Worm (Caenorhabditis elegans) whole organism, L2 larva: Measurements from ENCODE around the gene ugt-6.
A peak's percentile ranks its signal among the peaks of the same experiment; 100 is the strongest.

Experiments used
- F13H6.1 ChIP-seq: sonication (generic microtip); optimal IDR thresholded peaks from 2 replicates; lab custom pipeline; 2016; ENCODE audit warnings: missing genetic modification characterization, missing compliant biosample characterization
- ZK546.5 ChIP-seq: sonication (generic microtip); optimal IDR thresholded peaks from 2 replicates; lab custom pipeline; 2017; ENCODE audit warnings: missing biosample characterization, missing genetic modification characterization
- alr-1 ChIP-seq: fragments of 150-350 bp; optimal IDR thresholded peaks from 2 replicates; lab custom pipeline; 2014; ENCODE audit warnings: missing biosample characterization, missing genetic modification characterization
- aly-2 ChIP-seq: fragments of 150-350 bp; optimal IDR thresholded peaks from 2 replicates; lab custom pipeline; 2014; ENCODE audit warnings: missing biosample characterization, missing genetic modification characterization
- ama-1 ChIP-seq: fragments of 150-350 bp; optimal IDR thresholded peaks from 2 replicates; lab custom pipeline; 2018; ENCODE audit warnings: inconsistent platforms
- ceh-82 ChIP-seq: fragments of 150-350 bp; optimal IDR thresholded peaks from 2 replicates; lab custom pipeline; 2014; ENCODE audit warnings: missing biosample characterization, missing genetic modification characterization
- crh-2 ChIP-seq: sonication (generic microtip); optimal IDR thresholded peaks from 2 replicates; lab custom pipeline; 2017; ENCODE audit warnings: missing biosample characterization, missing genetic modification characterization
- egl-27 ChIP-seq: sonication (generic microtip); optimal IDR thresholded peaks from 3 replicates; lab custom pipeline; 2017; ENCODE audit warnings: missing biosample characterization, missing genetic modification reagents, missing genetic modification characterization
- fos-1 ChIP-seq: fragments of 150-350 bp; optimal IDR thresholded peaks from 2 replicates; lab custom pipeline; 2014; ENCODE audit warnings: missing biosample characterization, missing genetic modification characterization
- gmeb-1 ChIP-seq: fragments of 150-350 bp; optimal IDR thresholded peaks from 2 replicates; lab custom pipeline; 2014; ENCODE audit warnings: missing biosample characterization, missing genetic modification characterization
- lin-11 ChIP-seq: fragments of 150-350 bp; sonication (generic microtip); optimal IDR thresholded peaks from 2 replicates; lab custom pipeline; 2014; ENCODE audit warnings: missing biosample characterization, missing genetic modification characterization, inconsistent platforms, mixed read lengths
- lin-39 ChIP-seq: fragments of 150-350 bp; optimal IDR thresholded peaks from 2 replicates; lab custom pipeline; 2014; ENCODE audit warnings: missing biosample characterization, missing genetic modification reagents, missing genetic modification characterization
- lsy-2 ChIP-seq, 2 experiments: fragments of 150-350 bp in 1 of 2; sonication (generic microtip) in 1 of 2; optimal IDR thresholded peaks; 2 replicates each; lab custom pipeline; 2014 to 2017; ENCODE audit warnings: missing biosample characterization in 2 of 2, missing genetic modification characterization in 2 of 2
- mbf-1 ChIP-seq: sonication (generic microtip); optimal IDR thresholded peaks from 2 replicates; lab custom pipeline; 2017; ENCODE audit warnings: missing biosample characterization, missing genetic modification characterization
- mdl-1 ChIP-seq, 2 experiments: fragments of 150-350 bp in 1 of 2; sonication (generic microtip) in 1 of 2; optimal IDR thresholded peaks; 2 replicates each; lab custom pipeline; 2017; ENCODE audit warnings: missing biosample characterization in 2 of 2, missing genetic modification characterization in 2 of 2
- nhr-10 ChIP-seq: sonication (generic microtip); optimal IDR thresholded peaks from 2 replicates; lab custom pipeline; 2017; ENCODE audit warnings: missing biosample characterization, missing genetic modification characterization
- nhr-11 ChIP-seq: fragments of 150-350 bp; optimal IDR thresholded peaks from 2 replicates; lab custom pipeline; 2014; ENCODE audit warnings: missing biosample characterization, missing genetic modification characterization
- nhr-12 ChIP-seq: fragments of 150-350 bp; optimal IDR thresholded peaks from 2 replicates; lab custom pipeline; 2014; ENCODE audit warnings: missing biosample characterization, missing genetic modification characterization
- nhr-129 ChIP-seq: fragments of 150-350 bp; optimal IDR thresholded peaks from 2 replicates; lab custom pipeline; 2014; ENCODE audit warnings: missing biosample characterization, missing genetic modification characterization
- nhr-21 ChIP-seq: fragments of 150-350 bp; optimal IDR thresholded peaks from 2 replicates; lab custom pipeline; 2014; ENCODE audit warnings: missing biosample characterization, missing genetic modification characterization
- nhr-23 ChIP-seq: fragments of 150-350 bp; optimal IDR thresholded peaks from 2 replicates; lab custom pipeline; 2014; ENCODE audit warnings: missing biosample characterization, missing genetic modification reagents, missing genetic modification characterization
- nhr-25 ChIP-seq: fragments of 150-350 bp; sonication (generic microtip); optimal IDR thresholded peaks from 3 replicates; lab custom pipeline; 2014; ENCODE audit warnings: missing biosample characterization, missing genetic modification characterization
- nhr-6 ChIP-seq: fragments of 150-350 bp; optimal IDR thresholded peaks from 2 replicates; lab custom pipeline; 2014; ENCODE audit warnings: missing biosample characterization, missing genetic modification characterization
- nhr-77 ChIP-seq: fragments of 150-350 bp; optimal IDR thresholded peaks from 2 replicates; lab custom pipeline; 2014; ENCODE audit warnings: missing biosample characterization, missing genetic modification characterization
- peb-1 ChIP-seq: fragments of 150-350 bp; optimal IDR thresholded peaks from 2 replicates; lab custom pipeline; 2014; ENCODE audit warnings: missing biosample characterization, missing genetic modification characterization
- sem-4 ChIP-seq: fragments of 150-350 bp; optimal IDR thresholded peaks from 2 replicates; lab custom pipeline; 2014; ENCODE audit warnings: missing biosample characterization, missing genetic modification reagents, missing genetic modification characterization
- skn-1 ChIP-seq: sonication (generic microtip); optimal IDR thresholded peaks from 2 replicates; lab custom pipeline; 2017; ENCODE audit warnings: missing biosample characterization, missing genetic modification characterization
- sma-3 ChIP-seq: sonication (generic microtip); optimal IDR thresholded peaks from 2 replicates; lab custom pipeline; 2016; ENCODE audit warnings: missing genetic modification reagents, missing genetic modification characterization, missing compliant biosample characterization
- snpc-4 ChIP-seq: fragments of 150-350 bp; optimal IDR thresholded peaks from 2 replicates; lab custom pipeline; 2014; ENCODE audit warnings: missing biosample characterization, missing genetic modification characterization
- unc-55 ChIP-seq: fragments of 150-350 bp; sonication (generic microtip); optimal IDR thresholded peaks from 3 replicates; lab custom pipeline; 2014; ENCODE audit warnings: missing biosample characterization, missing genetic modification reagents, missing genetic modification characterization
- unc-62 ChIP-seq: fragments of 150-350 bp; optimal IDR thresholded peaks from 2 replicates; lab custom pipeline; 2014; ENCODE audit warnings: missing biosample characterization, missing genetic modification reagents, missing genetic modification characterization
- ztf-1 ChIP-seq: fragments of 200-800 bp; sonication (Bioruptor generic); conservative IDR thresholded peaks from 2 replicates; pipeline ENCODE4 v1.3.6; 2022; ENCODE audit warnings: missing genetic modification characterization, missing compliant biosample characterization
- ztf-11 ChIP-seq: sonication (generic microtip); optimal IDR thresholded peaks from 2 replicates; lab custom pipeline; 2017; ENCODE audit warnings: missing biosample characterization, missing genetic modification characterization

Gene ugt-6

ce11 chrV:12814481-12814882 lies 16.5 kb upstream of the ugt-6 start (continued):
- peak; percentile 7 for TF ChIP-seq crh-2

- TF ChIP-seq lin-39 (tag; lab: Kevin White, UChicago) (no peak), mdl-1 (tag; optimal IDR thresholded peaks at IDR 0.05; lab: Kevin White, UChicago) (no peak), nhr-11 (tag; lab: Kevin White, UChicago) (no peak), ztf-1 (GFP tag; lab: Robert Waterston, UW) (no peak), nhr-6 (tag; lab: Kevin White, UChicago) (no peak), ceh-82 (tag; lab: Kevin White, UChicago) (no peak), nhr-10 (tag; lab: Kevin White, UChicago) (no peak), F13H6.1 (tag; lab: Kevin White, UChicago) (no peak), nhr-25 (tag; lab: Kevin White, UChicago) (no peak), lsy-2 (tag; optimal IDR thresholded peaks at IDR 0.05; lab: Kevin White, UChicago) (no peak), egl-27 (no peak)
These were observed 16.0 kb upstream of the ugt-6 start, which contains the start of gene ZC443.3 for ce11 chrV:12814022-12814421. Gene ZC443.3, minus strand, starts transcription at chrV:12814122.

ce11 chrV:12811810-12812209 lies 13.8 kb upstream of the ugt-6 start:
- TF ChIP-seq ama-1 (lab: Kevin White, UChicago) (peak; percentile 15), ztf-1 (GFP tag; lab: Robert Waterston, UW) (no peak), lsy-2 (tag; optimal IDR thresholded peaks at IDR 0.05; lab: Kevin White, UChicago) (peak in 1 of 2 experiments; percentile 5)

- TF ChIP-seq unc-55 (peak; percentile 64), ZK546.5 (tag; lab: Kevin White, UChicago) (no peak), lsy-2 (tag; optimal IDR thresholded peaks at IDR 0.05; lab: Kevin White, UChicago) (no peak), skn-1 (tag; lab: Kevin White, UChicago) (no peak), nhr-23 (tag; lab: Kevin White, UChicago) (no peak), nhr-77 (tag; lab: Kevin White, UChicago) (no peak)
- TF ChIP-seq, all 48 proteins: peak for 1
These were observed 13.1 kb upstream of the ugt-6 start, which contains the start of gene ZC443.2 for ce11 chrV:12811126-12811525. Gene ZC443.2, minus strand, starts transcription at chrV:12811192.

- no peak for TF ChIP-seq nhr-77 (tag; lab: Kevin White, UChicago)
- no peak for TF ChIP-seq unc-62 (GFP tag; lab: Kevin White, UChicago)
- no peak for TF ChIP-seq nhr-12 (tag; lab: Kevin White, UChicago)
- TF ChIP-seq, all 48 proteins: peak for 0
These were observed 11.9 kb upstream of the ugt-6 start, which contains the start of gene ZC443.1 for ce11 chrV:12809876-12810275. Gene ZC443.1, minus strand, starts transcription at chrV:12810080.

ce11 chrV:12806190-12806589 lies 8.2 kb upstream of the ugt-6 start, which contains the start of gene ZC443.7:
Gene ZC443.7, plus strand, starts transcription at chrV:12806490.
- TF ChIP-seq nhr-129 (no peak), F13H6.1 (tag; lab: Kevin White, UChicago) (no peak), sma-3 (no peak), nhr-6 (tag; lab: Kevin White, UChicago) (no peak), unc-55 (no peak)

ce11 chrV:12803274-12803673 lies 5.2 kb upstream of the ugt-6 start, which contains the start of gene srbc-45:
Gene srbc-45, plus strand, starts transcription at chrV:12803574.
- TF ChIP-seq alr-1 (tag; lab: Kevin White, UChicago) = no peak
- TF ChIP-seq ztf-1 (GFP tag; lab: Robert Waterston, UW) = no peak
- TF ChIP-seq ZK546.5 (tag; lab: Kevin White, UChicago) = no peak
- no peak for TF ChIP-seq aly-2
- no peak for TF ChIP-seq unc-55
- TF ChIP-seq unc-62 (GFP tag; lab: Kevin White, UChicago) = no peak
- TF ChIP-seq ztf-11 (tag; lab: Kevin White, UChicago) = no peak
- TF ChIP-seq peb-1 (tag; lab: Kevin White, UChicago) = no peak
- TF ChIP-seq mbf-1 = no peak
- TF ChIP-seq nhr-21 (tag; lab: Kevin White, UChicago) = no peak
- TF ChIP-seq gmeb-1 = no peak
- TF ChIP-seq egl-27 = no peak
- TF ChIP-seq nhr-6 (tag; lab: Kevin White, UChicago) = no peak
- TF ChIP-seq fos-1 = no peak
- no peak for TF ChIP-seq snpc-4 (tag; lab: Kevin White, UChicago)
- TF ChIP-seq nhr-11 (tag; lab: Kevin White, UChicago) = no peak
- no peak for TF ChIP-seq sem-4 (tag; lab: Kevin White, UChicago)
- TF ChIP-seq lin-11 (tag; lab: Kevin White, UChicago) = no peak
